Worm (Caenorhabditis elegans): ENCODE results near the gene rap-3.
"Not testable (repeated sequence)": the region's sequence is repeated elsewhere in the genome, so short reads cannot be mapped to it uniquely, and the experiment has no call there.

Gene rap-3

ce11 chrIV:11169652-11170051 lies 7.4 kb upstream of the rap-3 start, which contains the start of gene nhr-67:
Gene nhr-67 (plus strand): TSS chrIV:11169748.
- TF ChIP-seq aha-1 (tag) (peak; percentile 98), unc-62 (GFP tag; optimal IDR thresholded peaks at IDR 0.05 in 1 of 2) (peak in 1 of 2 experiments; percentile 43), unc-62 (tag; optimal IDR thresholded peaks at IDR 0.05) (no peak), daf-19 (GFP tag; conservative IDR thresholded peaks at IDR 0.05) (no peak)

ce11 chrIV:11174772-11175171 lies 2.3 kb upstream of the rap-3 start:
- TF ChIP-seq nhr-28 (tag; optimal IDR thresholded peaks at IDR 0.05), result peak; percentile 45
- TF ChIP-seq nhr-10 (tag; optimal IDR thresholded peaks at IDR 0.05), result no peak
- no peak for TF ChIP-seq unc-39 (tag; optimal IDR thresholded peaks at IDR 0.05)
- no peak for TF ChIP-seq T20F7.1 (GFP tag; optimal IDR thresholded peaks at IDR 0.05)
- TF ChIP-seq saeg-2 (GFP tag; IDR thresholded peaks at IDR 0.05), result no peak

- TF ChIP-seq ama-1 (optimal IDR thresholded peaks at IDR 0.05) (peak; percentile 23), aly-2 (tag; optimal IDR thresholded peaks at IDR 0.05) (no peak)
Measured at ce11 chrIV:11178495-11178894, 1.4 kb downstream of the rap-3 start, which contains the start of gene C08F8.9. Gene C08F8.9 (minus strand): TSS chrIV:11178595.

- TF ChIP-seq mes-2 (tag; optimal IDR thresholded peaks at IDR 0.05; ENCODE audit: poor library complexity, severe bottlenecking) (peak; percentile 92), set-16 (GFP tag; IDR thresholded peaks at IDR 0.05) (peak; percentile 40; the same call in 1 of the 2 replicates), nhr-11 (tag; optimal IDR thresholded peaks at IDR 0.05) (peak; percentile 75), T20F7.1 (GFP tag; optimal IDR thresholded peaks at IDR 0.05) (peak; percentile 79), daf-16 (GFP tag; optimal IDR thresholded peaks at IDR 0.05) (peak; percentile 13 to 73), daf-16 (tag; optimal IDR thresholded peaks at IDR 0.05) (peak; percentile 77), spr-1 (tag; optimal IDR thresholded peaks at IDR 0.05) (peak; percentile 65), lim-7 (GFP tag; IDR thresholded peaks at IDR 0.05) (peak; percentile 59; the same call in 1 of the 2 replicates), T26A8.4 (GFP tag; IDR thresholded peaks at IDR 0.05) (peak; percentile 93), zfp-3 (GFP tag; conservative IDR thresholded peaks at IDR 0.05) (peak; percentile 80), ZK337.2 (GFP tag; IDR thresholded peaks at IDR 0.05) (peak; percentile 88), nhr-42 (GFP tag; IDR thresholded peaks at IDR 0.05) (peak; percentile 87), F49E8.2 (tag; optimal IDR thresholded peaks at IDR 0.05; ENCODE audit: borderline replicate concordance) (peak; percentile 61), dmd-6 (GFP tag; IDR thresholded peaks at IDR 0.05) (peak; percentile 94), F10B5.3 (tag; optimal IDR thresholded peaks at IDR 0.05) (peak; percentile 43), hmg-1.1 (GFP tag; IDR thresholded peaks at IDR 0.05) (peak; percentile 83), D1046.2 (GFP tag; IDR thresholded peaks at IDR 0.05) (0 out of 2 replicates have a peak, but pooled peaks have one; percentile 51), nhr-28 (tag; optimal IDR thresholded peaks at IDR 0.05) (peak; percentile 96), ztf-7 (tag; optimal IDR thresholded peaks at IDR 0.05) (peak; percentile 67), F37D6.2 (tag; optimal IDR thresholded peaks at IDR 0.05) (peak; percentile 74), ceh-20 (GFP tag; IDR thresholded peaks at IDR 0.05) (peak; percentile 94), vab-7 (GFP tag; IDR thresholded peaks at IDR 0.05) (peak; percentile 87), Y48G9A.11 (GFP tag; IDR thresholded peaks at IDR 0.05) (peak; percentile 90), lsy-2 (tag; optimal IDR thresholded peaks at IDR 0.05) (peak; percentile 49 to 92), pqm-1 (tag; optimal IDR thresholded peaks at IDR 0.05) (peak; percentile 35), pha-4 (GFP tag; IDR thresholded peaks at IDR 0.05) (peak; percentile 75; the same call in 1 of the 2 replicates), hlh-30 (tag; optimal IDR thresholded peaks at IDR 0.05; ENCODE audit: insufficient read depth) (peak; percentile 70), ZK546.5 (tag; optimal IDR thresholded peaks at IDR 0.05) (peak in 1 of 2 experiments; percentile 52), snpc-1.2 (GFP tag; IDR thresholded peaks at IDR 0.05) (peak; percentile 82), nhr-6 (tag; optimal IDR thresholded peaks at IDR 0.05) (peak; percentile 25), duxl-1 (tag; optimal IDR thresholded peaks at IDR 0.05; ENCODE audit: poor library complexity) (peak; percentile 76), zfp-2 (tag; optimal IDR thresholded peaks at IDR 0.05) (peak; percentile 32), lin-29 (GFP tag; IDR thresholded peaks at IDR 0.05) (peak; percentile 79), nhr-102 (tag; optimal IDR thresholded peaks at IDR 0.05) (peak; percentile 70), rbr-2 (tag; optimal IDR thresholded peaks at IDR 0.05) (peak; percentile 88)
- TF ChIP-seq pha-4 (tag; optimal IDR thresholded peaks at IDR 0.05), result not testable (repeated sequence)
Measured at ce11 chrIV:11179123-11179740, 2.2 kb downstream of the rap-3 start, which contains the start of gene cpt-2. Gene cpt-2 (plus strand): TSS chrIV:11179645.
